Fruit fly (Drosophila melanogaster): Measurements from ENCODE around the gene CG15042.

CG15042 gene

dm6 chrX:18512271-18512679 lies 15.8 kb downstream of the CG15042 start, which contains the start of gene Ggt-1 (continued):
- TF ChIP-seq CG8944 (GFP tag; optimal IDR thresholded peaks at IDR 0.05) (no peak), CG11093 (GFP tag; IDR thresholded peaks at IDR 0.05) (no peak), CG4404 (GFP tag; IDR thresholded peaks at IDR 0.05) (no peak), nerfin-1 (tag; optimal IDR thresholded peaks at IDR 0.05) (no peak), jing (GFP tag; optimal IDR thresholded peaks at IDR 0.05) (no peak), usp (GFP tag; optimal IDR thresholded peaks at IDR 0.05) (no peak), tgo (GFP tag; IDR thresholded peaks at IDR 0.05) (no peak), Ravus (GFP tag; IDR thresholded peaks at IDR 0.05) (no peak), Dek (tag; optimal IDR thresholded peaks at IDR 0.05) (no peak), CG8359 (GFP tag; optimal IDR thresholded peaks at IDR 0.05; ENCODE audit: borderline replicate concordance) (no peak), inv (GFP tag; IDR thresholded peaks at IDR 0.05; ENCODE audit: partially characterized antibody) (peak; percentile 76), CG31388 (GFP tag; optimal IDR thresholded peaks at IDR 0.05) (no peak), Abd-B (GFP tag; optimal IDR thresholded peaks at IDR 0.05) (no peak), sqz (GFP tag; optimal IDR thresholded peaks at IDR 0.05) (no peak), Side (GFP tag; optimal IDR thresholded peaks at IDR 0.05) (no peak), HLH54F (GFP tag; optimal IDR thresholded peaks at IDR 0.05) (no peak), en (GFP tag; optimal IDR thresholded peaks at IDR 0.05) (no peak), Dfd (GFP tag; optimal IDR thresholded peaks at IDR 0.05) (no peak), CG18476 (GFP tag; optimal IDR thresholded peaks at IDR 0.05) (no peak), CG18262 (tag; optimal IDR thresholded peaks at IDR 0.05) (no peak), ara (GFP tag; IDR thresholded peaks at IDR 0.05) (no peak), nau (GFP tag; optimal IDR thresholded peaks at IDR 0.05) (no peak), grau (tag; optimal IDR thresholded peaks at IDR 0.05) (no peak), so (GFP tag; IDR thresholded peaks at IDR 0.05) (peak; percentile 50; the same call in 1 of the 3 replicates), cas (GFP tag; IDR thresholded peaks at IDR 0.05) (no peak), CG3065 (GFP tag; optimal IDR thresholded peaks at IDR 0.05) (no peak), CG17802 (tag; optimal IDR thresholded peaks at IDR 0.05) (no peak), Dip3 (GFP tag; optimal IDR thresholded peaks at IDR 0.05) (no peak), NC2α (GFP tag; optimal IDR thresholded peaks at IDR 0.05) (no peak), Hmx (GFP tag; optimal IDR thresholded peaks at IDR 0.05) (no peak), pum (GFP tag; optimal IDR thresholded peaks at IDR 0.05) (no peak), maf-S (GFP tag; optimal IDR thresholded peaks at IDR 0.05) (no peak), CG15601 (tag; optimal IDR thresholded peaks at IDR 0.05) (no peak), Rfx (GFP tag; IDR thresholded peaks at IDR 0.05) (peak; percentile 33; the same call in 1 of the 2 replicates), MTF-1 (GFP tag; optimal IDR thresholded peaks at IDR 0.05; ENCODE audit: borderline replicate concordance) (peak; percentile 100), CG18619 (GFP tag; optimal IDR thresholded peaks at IDR 0.05) (no peak), CG5953 (GFP tag; IDR thresholded peaks at IDR 0.05) (no peak), CG6175 (GFP tag; IDR thresholded peaks at IDR 0.05) (0 out of 3 replicates have a peak, but pooled peaks have one; percentile 51), CG10654 (GFP tag; optimal IDR thresholded peaks at IDR 0.05) (no peak), Asciz (GFP tag; optimal IDR thresholded peaks at IDR 0.05) (no peak), CG7928 (GFP tag; optimal IDR thresholded peaks at IDR 0.05) (no peak), CG8478 (optimal IDR thresholded peaks at IDR 0.05) (peak; percentile 43), Max (GFP tag; optimal IDR thresholded peaks at IDR 0.05) (no peak), Atf-2 (GFP tag; optimal IDR thresholded peaks at IDR 0.05) (no peak), oc (tag; optimal IDR thresholded peaks at IDR 0.05) (no peak), Dbx (GFP tag; IDR thresholded peaks at IDR 0.05) (peak; percentile 31; the same call in 1 of the 3 replicates), ase (GFP tag; IDR thresholded peaks at IDR 0.05) (no peak), CG10979 (tag; optimal IDR thresholded peaks at IDR 0.05) (no peak), CG6813 (GFP tag; optimal IDR thresholded peaks at IDR 0.05) (no peak), Oaz (GFP tag; IDR thresholded peaks at IDR 0.05) (no peak), hth (optimal IDR thresholded peaks at IDR 0.05) (no peak), Gug (GFP tag; IDR thresholded peaks at IDR 0.05) (no peak), bigmax (GFP tag; optimal IDR thresholded peaks at IDR 0.05) (no peak)
